Worm (Caenorhabditis elegans) whole organism, young adult: ENCODE results near the gene nduc-2.

Experiments used
- B0035.1 ChIP-seq: sonication (generic microtip); optimal IDR thresholded peaks from 2 replicates; lab custom pipeline; 2016; ENCODE audit warnings: missing genetic modification characterization, mild to moderate bottlenecking, missing compliant biosample characterization, missing genotype, missing genetic modification reagents
- B0336.3 ChIP-seq: fragments of 200-800 bp; sonication (Bioruptor generic); IDR thresholded peaks from 2 replicates; pipeline ENCODE4 v1.3.6; 2022; ENCODE audit warnings: missing genetic modification characterization, missing compliant biosample characterization
- F22D6.2 ChIP-seq: sonication (generic microtip); optimal IDR thresholded peaks from 2 replicates; lab custom pipeline; 2016; ENCODE audit warnings: mild to moderate bottlenecking, missing genetic modification characterization, missing compliant biosample characterization
- F23B12.7 ChIP-seq: sonication (generic microtip); optimal IDR thresholded peaks from 2 replicates; lab custom pipeline; 2017; ENCODE audit warnings: missing genetic modification characterization, mild to moderate bottlenecking, missing compliant biosample characterization, antibody characterized with exemption, moderate library complexity; ENCODE audit not compliant: insufficient read depth
- F33H1.4 ChIP-seq: fragments of 200-800 bp; sonication (Bioruptor generic); IDR thresholded peaks from 2 replicates; pipeline ENCODE4 v1.3.6; 2022; ENCODE audit warnings: missing genetic modification reagents, missing genetic modification characterization, missing compliant biosample characterization
- F52B5.7 ChIP-seq: sonication (generic microtip); optimal IDR thresholded peaks from 2 replicates; lab custom pipeline; 2016; ENCODE audit warnings: mild to moderate bottlenecking, missing genetic modification characterization, missing compliant biosample characterization
- T07F8.4 ChIP-seq: sonication (generic microtip); optimal IDR thresholded peaks from 2 replicates; lab custom pipeline; 2016; ENCODE audit warnings: mild to moderate bottlenecking, missing genetic modification characterization, moderate library complexity, missing compliant biosample characterization
- ama-1 ChIP-seq, 3 experiments: fragments of 150-350 bp in 1 of 3; sonication (generic microtip) in 2 of 3; optimal IDR thresholded peaks; 2 replicates each; lab custom pipeline; 2014 to 2018; ENCODE audit warnings: missing biosample characterization in 2 of 3, missing genetic modification characterization in 2 of 3, missing genetic modification reagents in 2 of 3
- attf-6 ChIP-seq: fragments of 200-800 bp; sonication (Bioruptor generic); IDR thresholded peaks from 2 replicates; pipeline ENCODE4 v1.3.6; 2022; ENCODE audit warnings: missing genetic modification reagents, missing genetic modification characterization, missing compliant biosample characterization
- ccch-3 ChIP-seq: fragments of 200-800 bp; sonication (Bioruptor generic); optimal IDR thresholded peaks from 2 replicates; lab custom pipeline; 2018; ENCODE audit warnings: mild to moderate bottlenecking, missing genetic modification characterization, missing compliant biosample characterization
- ceh-100 ChIP-seq: fragments of 200-800 bp; sonication (Bioruptor generic); IDR thresholded peaks from 2 replicates; pipeline ENCODE4 v1.3.6; 2022; ENCODE audit warnings: missing genetic modification reagents, missing genetic modification characterization, missing compliant biosample characterization
- ceh-27 ChIP-seq: fragments of 200-800 bp; sonication (Bioruptor generic); optimal IDR thresholded peaks from 2 replicates; lab custom pipeline; 2018; ENCODE audit warnings: mild to moderate bottlenecking, missing genetic modification characterization, moderate library complexity, missing compliant biosample characterization
- ceh-58 ChIP-seq: fragments of 200-800 bp; sonication (Bioruptor generic); IDR thresholded peaks from 2 replicates; pipeline ENCODE4 v1.3.6; 2022; ENCODE audit warnings: missing genetic modification characterization, missing compliant biosample characterization
- ceh-91 ChIP-seq: fragments of 200-800 bp; sonication (Bioruptor generic); IDR thresholded peaks from 2 replicates; pipeline ENCODE4 v1.3.6; 2022; ENCODE audit warnings: missing genetic modification reagents, missing genetic modification characterization, missing compliant biosample characterization
- die-1 ChIP-seq: sonication (generic microtip); optimal IDR thresholded peaks from 2 replicates; lab custom pipeline; 2016; ENCODE audit warnings: missing genotype, mild to moderate bottlenecking, missing genetic modification characterization, missing compliant biosample characterization
- dox-1 ChIP-seq: fragments of 200-800 bp; sonication (Bioruptor generic); IDR thresholded peaks from 2 replicates; pipeline ENCODE4 v1.3.6; 2022; ENCODE audit warnings: missing genetic modification reagents, missing genetic modification characterization, missing compliant biosample characterization
- dpff-1 ChIP-seq: sonication (generic microtip); optimal IDR thresholded peaks from 2 replicates; lab custom pipeline; 2017; ENCODE audit warnings: mild to moderate bottlenecking, missing genetic modification characterization, missing compliant biosample characterization
- efl-1 ChIP-seq: fragments of 150-350 bp; optimal IDR thresholded peaks from 2 replicates; lab custom pipeline; 2014; ENCODE audit warnings: missing biosample characterization, missing genetic modification reagents, missing genetic modification characterization
- ets-4 ChIP-seq: fragments of 200-800 bp; sonication (Bioruptor generic); optimal IDR thresholded peaks from 2 replicates; lab custom pipeline; 2018; ENCODE audit warnings: mild to moderate bottlenecking, missing genetic modification characterization, missing compliant biosample characterization
- him-1 ChIP-seq: sonication (generic microtip); optimal IDR thresholded peaks from 2 replicates; lab custom pipeline; 2016; ENCODE audit warnings: missing genotype, missing genetic modification reagents, missing genetic modification characterization, missing compliant biosample characterization
- lin-40 ChIP-seq: sonication (generic microtip); optimal IDR thresholded peaks from 2 replicates; lab custom pipeline; 2016; ENCODE audit warnings: missing genetic modification characterization, mild to moderate bottlenecking, missing compliant biosample characterization, missing genotype, missing genetic modification reagents
- lin-54 ChIP-seq: fragments of 200-800 bp; sonication (Bioruptor generic); optimal IDR thresholded peaks from 2 replicates; lab custom pipeline; 2018; ENCODE audit warnings: mild to moderate bottlenecking, missing genetic modification characterization, missing compliant biosample characterization
- lsl-1 ChIP-seq: fragments of 200-800 bp; sonication (Bioruptor generic); optimal IDR thresholded peaks from 2 replicates; lab custom pipeline; 2018; ENCODE audit warnings: mild to moderate bottlenecking, missing genetic modification characterization, moderate library complexity, missing compliant biosample characterization
- mel-28 ChIP-seq: sonication (generic microtip); optimal IDR thresholded peaks from 2 replicates; lab custom pipeline; 2016; ENCODE audit warnings: borderline replicate concordance, mild to moderate bottlenecking, missing genetic modification characterization, missing compliant biosample characterization
- nfya-2 ChIP-seq: fragments of 200-800 bp; sonication (Bioruptor generic); IDR thresholded peaks from 2 replicates; pipeline ENCODE4 v1.3.6; 2022; ENCODE audit warnings: missing genetic modification reagents, missing genetic modification characterization, missing compliant biosample characterization
- nfyb-1 ChIP-seq: fragments of 200-800 bp; sonication (Bioruptor generic); IDR thresholded peaks from 2 replicates; pipeline ENCODE4 v1.3.6; 2022; ENCODE audit warnings: missing genetic modification reagents, missing genetic modification characterization, missing compliant biosample characterization
- nhr-179 ChIP-seq: sonication (generic microtip); optimal IDR thresholded peaks from 2 replicates; lab custom pipeline; 2016; ENCODE audit warnings: mild to moderate bottlenecking, missing genetic modification characterization, missing compliant biosample characterization
- nhr-27 ChIP-seq: fragments of 200-800 bp; sonication (Bioruptor generic); optimal IDR thresholded peaks from 2 replicates; lab custom pipeline; 2018; ENCODE audit warnings: mild to moderate bottlenecking, missing genetic modification characterization, moderate library complexity, missing compliant biosample characterization
- pbrm-1 ChIP-seq: fragments of 200-800 bp; sonication (Bioruptor generic); IDR thresholded peaks from 2 replicates; pipeline ENCODE4 v1.3.6; 2022; ENCODE audit warnings: missing genetic modification reagents, missing genetic modification characterization, missing compliant biosample characterization
- rcor-1 ChIP-seq: fragments of 200-800 bp; sonication (Bioruptor generic); IDR thresholded peaks from 2 replicates; pipeline ENCODE4 v1.3.6; 2022; ENCODE audit warnings: missing genetic modification reagents, missing genetic modification characterization, missing compliant biosample characterization
- sdz-38 ChIP-seq: sonication (generic microtip); optimal IDR thresholded peaks from 2 replicates; lab custom pipeline; 2016; ENCODE audit warnings: missing genotype, missing genetic modification characterization, missing compliant biosample characterization
- sea-2 ChIP-seq: fragments of 200-800 bp; sonication (Bioruptor generic); IDR thresholded peaks from 2 replicates; pipeline ENCODE4 v1.3.6; 2022; ENCODE audit warnings: missing genetic modification characterization, missing compliant biosample characterization
- ztf-18 ChIP-seq: sonication (generic microtip); optimal IDR thresholded peaks from 2 replicates; lab custom pipeline; 2016; ENCODE audit warnings: missing genotype, mild to moderate bottlenecking, missing genetic modification characterization, missing compliant biosample characterization
- ztf-22 ChIP-seq: fragments of 200-800 bp; sonication (Bioruptor generic); optimal IDR thresholded peaks from 2 replicates; lab custom pipeline; 2018; ENCODE audit warnings: mild to moderate bottlenecking, missing genetic modification characterization, moderate library complexity, missing compliant biosample characterization

nduc-2 gene

ce11 chrIII:2817847-2818246, 31.2 kb downstream of the nduc-2 start:
- TF ChIP-seq nfyb-1 (GFP tag; lab: Robert Waterston, UW) (peak; percentile 31; the same call in 1 of the 2 replicates), T07F8.4 (tag; lab: Kevin White, UChicago) (no peak)

- TF ChIP-seq F33H1.4 (no peak), attf-6 (GFP tag; lab: Robert Waterston, UW) (no peak), B0035.1 (tag; lab: Kevin White, UChicago) (no peak), ztf-18 (tag; lab: Kevin White, UChicago) (no peak), F52B5.7 (tag; lab: Kevin White, UChicago) (no peak), F23B12.7 (tag; lab: Kevin White, UChicago) (no peak), mel-28 (tag; lab: Kevin White, UChicago) (no peak), dpff-1 (tag; lab: Kevin White, UChicago) (no peak), nhr-27 (no peak), sdz-38 (no peak), ets-4 (GFP tag; lab: Kevin White, UChicago) (no peak), ceh-100 (no peak), ztf-22 (GFP tag; lab: Kevin White, UChicago) (no peak), lin-40 (tag; lab: Kevin White, UChicago) (no peak)
These were observed 32.3 kb downstream of the nduc-2 start, which contains the start of gene pipp-4P for ce11 chrIII:2818980-2819379. pipp-4P (plus strand) TSS chrIII:2819280.

- TF ChIP-seq ceh-58 (GFP tag; lab: Robert Waterston, UW): no peak
- TF ChIP-seq nfya-2 (GFP tag; lab: Robert Waterston, UW): no peak
- no peak for TF ChIP-seq F22D6.2 (tag; lab: Kevin White, UChicago)
- no peak for TF ChIP-seq lin-54 (GFP tag; lab: Kevin White, UChicago)
- TF ChIP-seq him-1 (tag; lab: Kevin White, UChicago): no peak
- TF ChIP-seq ccch-3 (GFP tag; lab: Kevin White, UChicago): no peak
- no peak for TF ChIP-seq nhr-179
- no peak for TF ChIP-seq B0336.3 (GFP tag; lab: Robert Waterston, UW)
- no peak for TF ChIP-seq sea-2 (GFP tag; lab: Robert Waterston, UW)
- no peak for TF ChIP-seq F23B12.7 (tag; lab: Kevin White, UChicago)
These were observed 40.1 kb downstream of the nduc-2 start, which contains the start of gene Y71H2AM.1 for ce11 chrIII:2826770-2827169. Y71H2AM.1 (plus strand) TSS chrIII:2827070.

- no peak for TF ChIP-seq lin-40 (tag; lab: Kevin White, UChicago)
- TF ChIP-seq efl-1 (GFP tag; lab: Kevin White, UChicago): no peak
- no peak for TF ChIP-seq ceh-27
- no peak for TF ChIP-seq pbrm-1 (GFP tag; lab: Robert Waterston, UW)
- no peak for TF ChIP-seq lsl-1 (GFP tag; lab: Kevin White, UChicago)
- no peak for TF ChIP-seq rcor-1
- no peak for TF ChIP-seq nhr-27
- TF ChIP-seq die-1: no peak
- no peak for TF ChIP-seq ceh-91 (GFP tag; lab: Robert Waterston, UW)
- no peak for TF ChIP-seq ama-1 (optimal IDR thresholded peaks at IDR 0.05; lab: Kevin White, UChicago)
- no peak for TF ChIP-seq ama-1 (GFP tag; optimal IDR thresholded peaks at IDR 0.05; lab: Kevin White, UChicago)
- no peak for TF ChIP-seq dox-1 (GFP tag; lab: Robert Waterston, UW)
These were observed 45.8 kb downstream of the nduc-2 start, which contains the start of gene Y71H2AM.29 for ce11 chrIII:2832483-2832882. Y71H2AM.29 (plus strand) TSS chrIII:2832783.
